Fruit fly (Drosophila melanogaster) whole organism, prepupa: ENCODE measurements around the gene Snx1.

Experiments used
- CG11294 ChIP-seq: fragments of 200-800 bp; sonication (Bioruptor generic); IDR thresholded peaks from 2 replicates; pipeline ENCODE4 v1.3.6; 2022; ENCODE audit warnings: missing biosample characterization, missing genetic modification characterization
- CG31627 ChIP-seq: fragments of 200-800 bp; sonication (Bioruptor generic); optimal IDR thresholded peaks from 3 replicates; lab custom pipeline; 2016; ENCODE audit warnings: missing biosample characterization, missing genetic modification characterization
- Hr38 ChIP-seq: sonication (Bioruptor generic); optimal IDR thresholded peaks from 2 replicates; lab custom pipeline; 2016; ENCODE audit warnings: missing biosample characterization, missing genetic modification characterization
- Hr39 ChIP-seq: fragments of 200-800 bp; sonication (Bioruptor generic); optimal IDR thresholded peaks from 2 replicates; lab custom pipeline; 2016; ENCODE audit warnings: missing biosample characterization, missing genetic modification characterization
- dsx ChIP-seq: fragments of 200-800 bp; optimal IDR thresholded peaks from 3 replicates; lab custom pipeline; 2019; ENCODE audit warnings: missing biosample characterization, mild to moderate bottlenecking, missing genetic modification characterization, moderate library complexity; ENCODE audit not compliant: poor library complexity, severe bottlenecking

dm6 chr2L:3407722-3408121 lies 41.8 kb upstream of the Snx1 start:
- TF ChIP-seq CG11294 (GFP tag; lab: Robert Waterston, UW), result no peak
- TF ChIP-seq CG31627 (GFP tag; lab: Kevin White, UChicago), result no peak
- no peak for TF ChIP-seq Hr39 (GFP tag; lab: Kevin White, UChicago)
- no peak for TF ChIP-seq dsx (GFP tag; lab: Kevin White, UChicago)
- no peak for TF ChIP-seq Hr38
